Fruit fly (Drosophila melanogaster): ENCODE results near the gene CG11438.

Gene CG11438

dm6 chr3L:22458898-22459524 lies 6.4 kb upstream of the CG11438 start:
- TF ChIP-seq CG11504 (tag; optimal IDR thresholded peaks at IDR 0.05) = peak; percentile 30
- peak; percentile 16 for TF ChIP-seq sd (tag; optimal IDR thresholded peaks at IDR 0.05)
- no peak for TF ChIP-seq psq (GFP tag; optimal IDR thresholded peaks at IDR 0.05)
- no peak for TF ChIP-seq CG10565 (GFP tag; optimal IDR thresholded peaks at IDR 0.05)
- no peak for TF ChIP-seq CG3847 (GFP tag; IDR thresholded peaks at IDR 0.05)
- TF ChIP-seq Med (GFP tag) = peak; percentile 69
- TF ChIP-seq ftz-f1 (GFP tag; optimal IDR thresholded peaks at IDR 0.05) = peak; percentile 49
- TF ChIP-seq CG12769 (tag; optimal IDR thresholded peaks at IDR 0.05) = peak; percentile 41
- TF ChIP-seq sug (tag; optimal IDR thresholded peaks at IDR 0.05) = peak; percentile 69
- TF ChIP-seq CG15696 (tag; optimal IDR thresholded peaks at IDR 0.05) = peak; percentile 3
- TF ChIP-seq cwo (GFP tag; optimal IDR thresholded peaks at IDR 0.05) = no peak
- no peak for TF ChIP-seq Dll (GFP tag; IDR thresholded peaks at IDR 0.05; ENCODE audit: partially characterized antibody)
- peak; percentile 39 for TF ChIP-seq odd (GFP tag; optimal IDR thresholded peaks at IDR 0.05)
- TF ChIP-seq cg (GFP tag; optimal IDR thresholded peaks at IDR 0.05) = no peak
- TF ChIP-seq CG4404 (GFP tag; IDR thresholded peaks at IDR 0.05) = no peak
- TF ChIP-seq vvl (GFP tag; IDR thresholded peaks at IDR 0.05) = 0 out of 2 replicates have a peak, but pooled peaks have one; percentile 8
- no peak for TF ChIP-seq TFAM (GFP tag; optimal IDR thresholded peaks at IDR 0.05)
- TF ChIP-seq CG17361 (GFP tag; IDR thresholded peaks at IDR 0.05) = 0 out of 3 replicates have a peak, but pooled peaks have one; percentile 23
- no peak for TF ChIP-seq CG12104 (GFP tag; optimal IDR thresholded peaks at IDR 0.05)
- TF ChIP-seq Oaz (GFP tag; IDR thresholded peaks at IDR 0.05) = no peak
- TF ChIP-seq CG13287 (GFP tag; IDR thresholded peaks at IDR 0.05; ENCODE audit: partially characterized antibody) = no peak
- peak; percentile 25; the same call in 1 of the 3 replicates for TF ChIP-seq ci (GFP tag; IDR thresholded peaks at IDR 0.05)
- 0 out of 4 replicates have a peak, but pooled peaks have one; percentile 33 for TF ChIP-seq chinmo (GFP tag; IDR thresholded peaks at IDR 0.05; ENCODE audit: partially characterized antibody)
- TF ChIP-seq Xrp1 (GFP tag; IDR thresholded peaks at IDR 0.05) = 0 out of 2 replicates have a peak, but pooled peaks have one; percentile 11
- TF ChIP-seq exex (tag; optimal IDR thresholded peaks at IDR 0.05) = peak; percentile 34
- peak; percentile 85 for TF ChIP-seq grn (GFP tag; optimal IDR thresholded peaks at IDR 0.05)
- no peak for TF ChIP-seq CG32772 (GFP tag; IDR thresholded peaks at IDR 0.05)
- TF ChIP-seq CG6765 (GFP tag; optimal IDR thresholded peaks at IDR 0.05) = no peak
- TF ChIP-seq Pdp1 (GFP tag; optimal IDR thresholded peaks at IDR 0.05) = peak in 1 of 2 experiments; percentile 88
- TF ChIP-seq nmo (GFP tag; optimal IDR thresholded peaks at IDR 0.05) = peak; percentile 13
- peak; percentile 24 for TF ChIP-seq Sox100B (GFP tag; optimal IDR thresholded peaks at IDR 0.05)
- peak; percentile 86 for TF ChIP-seq Adf1 (GFP tag; IDR thresholded peaks at IDR 0.05)
- TF ChIP-seq CG9727 (GFP tag; optimal IDR thresholded peaks at IDR 0.05) = peak; percentile 11
- TF ChIP-seq Asciz (GFP tag; optimal IDR thresholded peaks at IDR 0.05) = peak; percentile 11
- peak; percentile 19 for TF ChIP-seq CG18262 (tag; optimal IDR thresholded peaks at IDR 0.05)
- TF ChIP-seq CG17829 (tag; optimal IDR thresholded peaks at IDR 0.05) = no peak

- TF ChIP-seq CG11398 (GFP tag; optimal IDR thresholded peaks at IDR 0.05) (no peak), CG14441 (GFP tag; IDR thresholded peaks at IDR 0.05) (no peak), mam (GFP tag; optimal IDR thresholded peaks at IDR 0.05) (no peak), CG13894 (tag; optimal IDR thresholded peaks at IDR 0.05) (no peak), CG6254 (GFP tag; optimal IDR thresholded peaks at IDR 0.05) (no peak), dmrt11E (tag; optimal IDR thresholded peaks at IDR 0.05) (no peak), Hey (tag; optimal IDR thresholded peaks at IDR 0.05) (no peak), CG16815 (GFP tag; optimal IDR thresholded peaks at IDR 0.05) (no peak), Ptx1 (GFP tag; IDR thresholded peaks at IDR 0.05) (no peak), sim (GFP tag; IDR thresholded peaks at IDR 0.05) (no peak), E2f1 (GFP tag; IDR thresholded peaks at IDR 0.05) (no peak), CG1792 (GFP tag; optimal IDR thresholded peaks at IDR 0.05) (no peak), Lhr (GFP tag; optimal IDR thresholded peaks at IDR 0.05) (no peak), chif (GFP tag; optimal IDR thresholded peaks at IDR 0.05) (no peak), dati (GFP tag; IDR thresholded peaks at IDR 0.05) (no peak), CG10267 (tag; optimal IDR thresholded peaks at IDR 0.05) (no peak)
These were observed 5.0 kb upstream of the CG11438 start for dm6 chr3L:22460428-22460827.
